Worm (Caenorhabditis elegans) whole organism, L1 larva: ENCODE data around the gene C13F10.5.

ENCODE experiments used
- C16A3.4 ChIP-seq: fragments of 150-350 bp; optimal IDR thresholded peaks from 2 replicates; lab custom pipeline; 2014; ENCODE audit warnings: missing biosample characterization, missing genetic modification characterization
- dpl-1 ChIP-seq, 3 experiments: fragments of 150-350 bp in 2 of 3; sonication (generic microtip) in 1 of 3; optimal IDR thresholded peaks; 2 replicates each; lab custom pipeline; 2014 to 2017; ENCODE audit warnings: missing biosample characterization in 3 of 3, missing genetic modification characterization in 3 of 3, missing genetic modification reagents in 3 of 3
- elt-3 ChIP-seq, 6 experiments: fragments of 150-350 bp in 1 of 6; sonication (generic microtip); optimal IDR thresholded peaks; 2 replicates each; lab custom pipeline; 2017 to 2018; ENCODE audit warnings: missing biosample characterization in 6 of 6, missing genetic modification characterization in 6 of 6, inconsistent platforms in 1 of 6
- lin-13 ChIP-seq: fragments of 150-350 bp; optimal IDR thresholded peaks from 2 replicates; lab custom pipeline; 2014; ENCODE audit warnings: missing biosample characterization, missing genetic modification reagents, missing genetic modification characterization
- nhr-47 ChIP-seq: sonication (generic microtip); optimal IDR thresholded peaks from 2 replicates; lab custom pipeline; 2016; ENCODE audit warnings: mild to moderate bottlenecking, missing genetic modification characterization, moderate library complexity, missing compliant biosample characterization
- rnt-1 ChIP-seq: sonication (generic microtip); optimal IDR thresholded peaks from 2 replicates; lab custom pipeline; 2016; ENCODE audit warnings: mild to moderate bottlenecking, missing genetic modification characterization, moderate library complexity, missing compliant biosample characterization
- sptf-1 ChIP-seq: fragments of 150-350 bp; optimal IDR thresholded peaks from 2 replicates; lab custom pipeline; 2014; ENCODE audit warnings: missing biosample characterization, missing genetic modification characterization
- sup-37 ChIP-seq: fragments of 200-800 bp; sonication (Bioruptor generic); optimal IDR thresholded peaks from 2 replicates; lab custom pipeline; 2018; ENCODE audit warnings: mild to moderate bottlenecking, missing genetic modification characterization, missing compliant biosample characterization
- swsn-7 ChIP-seq: sonication (generic microtip); optimal IDR thresholded peaks from 2 replicates; lab custom pipeline; 2016; ENCODE audit warnings: missing genetic modification characterization, missing compliant biosample characterization
- unc-130 ChIP-seq: fragments of 150-350 bp; optimal IDR thresholded peaks from 2 replicates; lab custom pipeline; 2017; ENCODE audit warnings: missing biosample characterization, missing genetic modification characterization, inconsistent platforms
- unc-62 ChIP-seq: fragments of 150-350 bp; optimal IDR thresholded peaks from 2 replicates; lab custom pipeline; 2014; ENCODE audit warnings: missing biosample characterization, missing genetic modification reagents, missing genetic modification characterization

- TF ChIP-seq lin-13 (GFP tag; lab: Kevin White, UChicago), result no peak
- TF ChIP-seq nhr-47 (tag; lab: Kevin White, UChicago), result no peak
- TF ChIP-seq sup-37 (GFP tag; lab: Kevin White, UChicago), result no peak
- no peak for TF ChIP-seq elt-3 (tag; optimal IDR thresholded peaks at IDR 0.05; lab: Kevin White, UChicago)
- no peak for TF ChIP-seq dpl-1 (GFP tag; optimal IDR thresholded peaks at IDR 0.05; lab: Kevin White, UChicago)
- no peak for TF ChIP-seq rnt-1 (tag; lab: Kevin White, UChicago)
- no peak for TF ChIP-seq unc-130 (tag; lab: Kevin White, UChicago)
- no peak for TF ChIP-seq unc-62
- no peak for TF ChIP-seq swsn-7 (tag; lab: Kevin White, UChicago)
- TF ChIP-seq sptf-1, result no peak
- no peak for TF ChIP-seq C16A3.4 (tag; lab: Kevin White, UChicago)
Measured at ce11 chrV:7193562-7193961, 25.3 kb downstream of the C13F10.5 start, which contains the start of gene F09G2.8.
